Fruit fly (Drosophila melanogaster) whole organism, embryonic: ENCODE measurements around the gene CG14362.

Experiments
- Abd-B ChIP-seq: fragments of 200-800 bp; sonication (Bioruptor generic); optimal IDR thresholded peaks from 2 replicates; lab custom pipeline; 2018; ENCODE audit warnings: missing biosample characterization, mild to moderate bottlenecking, missing genetic modification characterization, moderate library complexity
- B-H1 ChIP-seq: fragments of 200-800 bp; sonication (Bioruptor generic); IDR thresholded peaks from 3 replicates; pipeline ENCODE4 v1.3.6; 2022; ENCODE audit warnings: missing biosample characterization, missing genetic modification characterization
- C15 ChIP-seq: fragments of 200-800 bp; sonication (Bioruptor generic); IDR thresholded peaks from 3 replicates; pipeline ENCODE4 v1.3.6; 2022; ENCODE audit warnings: missing biosample characterization, missing genetic modification characterization
- CG12659 ChIP-seq: fragments of 200-800 bp; sonication (Bioruptor generic); optimal IDR thresholded peaks from 3 replicates; lab custom pipeline; 2017; ENCODE audit warnings: mild to moderate bottlenecking, missing biosample characterization, missing genetic modification reagents, missing genetic modification characterization
- CG12769 ChIP-seq: fragments of 200-800 bp; sonication (Bioruptor generic); optimal IDR thresholded peaks from 2 replicates; lab custom pipeline; 2019; ENCODE audit warnings: missing biosample characterization, mild to moderate bottlenecking, missing genetic modification characterization, moderate library complexity
- CG13287 ChIP-seq: fragments of 200-800 bp; sonication (Bioruptor generic); IDR thresholded peaks from 2 replicates; pipeline ENCODE4 v1.3.6; 2022; ENCODE audit warnings: missing biosample characterization, missing genetic modification characterization; ENCODE audit not compliant: partially characterized antibody
- CG14014 ChIP-seq: fragments of 200-800 bp; sonication (Bioruptor generic); IDR thresholded peaks from 2 replicates; pipeline ENCODE4 v1.3.6; 2022; ENCODE audit warnings: missing biosample characterization, missing genetic modification characterization
- CG17361 ChIP-seq: fragments of 200-800 bp; sonication (Bioruptor generic); IDR thresholded peaks from 3 replicates; pipeline ENCODE4 v1.3.6; 2022; ENCODE audit warnings: missing biosample characterization, missing genetic modification characterization
- CG18476 ChIP-seq: fragments of 200-800 bp; sonication (Bioruptor generic); optimal IDR thresholded peaks from 2 replicates; lab custom pipeline; 2016; ENCODE audit warnings: missing biosample characterization, mild to moderate bottlenecking, missing genetic modification characterization
- CG18599 ChIP-seq: fragments of 200-800 bp; sonication (Bioruptor generic); optimal IDR thresholded peaks from 3 replicates; lab custom pipeline; 2017; ENCODE audit warnings: missing biosample characterization, missing genetic modification characterization, mild to moderate bottlenecking, moderate library complexity, missing genetic modification reagents
- CG2120 ChIP-seq: fragments of 200-800 bp; sonication (Bioruptor generic); optimal IDR thresholded peaks from 3 replicates; lab custom pipeline; 2016; ENCODE audit warnings: missing biosample characterization, missing genetic modification characterization
- CG2202 ChIP-seq: fragments of 200-800 bp; sonication (Bioruptor generic); optimal IDR thresholded peaks from 2 replicates; lab custom pipeline; 2018; ENCODE audit warnings: missing biosample characterization, mild to moderate bottlenecking, missing genetic modification characterization
- CG2712 ChIP-seq: fragments of 200-800 bp; optimal IDR thresholded peaks from 3 replicates; lab custom pipeline; 2019; ENCODE audit warnings: missing biosample characterization, mild to moderate bottlenecking, missing genetic modification characterization, moderate library complexity
- CG2889 ChIP-seq: fragments of 200-800 bp; sonication (Bioruptor generic); IDR thresholded peaks from 3 replicates; pipeline ENCODE4 v1.3.6; 2022; ENCODE audit warnings: missing biosample characterization, missing genetic modification characterization
- CG30020 ChIP-seq: fragments of 200-800 bp; optimal IDR thresholded peaks from 2 replicates; lab custom pipeline; 2019; ENCODE audit warnings: missing biosample characterization, mild to moderate bottlenecking, missing genetic modification characterization, moderate library complexity
- CG33557 ChIP-seq: fragments of 200-800 bp; sonication (Bioruptor generic); optimal IDR thresholded peaks from 2 replicates; lab custom pipeline; 2019; ENCODE audit warnings: missing biosample characterization, mild to moderate bottlenecking, missing genetic modification characterization, moderate library complexity
- CG4360 ChIP-seq: fragments of 200-800 bp; sonication (Bioruptor generic); IDR thresholded peaks from 2 replicates; pipeline ENCODE4 v1.3.6; 2022; ENCODE audit warnings: missing biosample characterization, missing genetic modification characterization
- CG6689 ChIP-seq: fragments of 200-800 bp; sonication (Bioruptor generic); IDR thresholded peaks from 2 replicates; pipeline ENCODE4 v1.3.6; 2022; ENCODE audit warnings: missing biosample characterization, missing genetic modification characterization
- CG7745 ChIP-seq: fragments of 200-800 bp; sonication (Bioruptor generic); optimal IDR thresholded peaks from 2 replicates; lab custom pipeline; 2018; ENCODE audit warnings: missing biosample characterization, mild to moderate bottlenecking, missing genetic modification characterization, moderate library complexity
- CG7987 ChIP-seq: fragments of 200-800 bp; sonication (Bioruptor generic); optimal IDR thresholded peaks from 2 replicates; lab custom pipeline; 2018; ENCODE audit warnings: missing biosample characterization, mild to moderate bottlenecking, missing genetic modification characterization, moderate library complexity
- CG8478 ChIP-seq: fragments of >200 bp; optimal IDR thresholded peaks from 2 replicates; lab custom pipeline; 2018
- CTCF ChIP-seq: fragments of 200-800 bp; sonication (Bioruptor generic); optimal IDR thresholded peaks from 2 replicates; lab custom pipeline; 2017; ENCODE audit warnings: missing biosample characterization, mild to moderate bottlenecking, missing genetic modification characterization, moderate library complexity
- Chrac-16 ChIP-seq: fragments of 200-800 bp; sonication (Bioruptor generic); optimal IDR thresholded peaks from 3 replicates; lab custom pipeline; 2016; ENCODE audit warnings: missing biosample characterization, missing genetic modification characterization
- Ets97D ChIP-seq: fragments of 200-800 bp; sonication (Bioruptor generic); optimal IDR thresholded peaks from 3 replicates; lab custom pipeline; 2016; ENCODE audit warnings: missing biosample characterization, missing genetic modification characterization
- Fer3 ChIP-seq: fragments of 200-800 bp; sonication (Bioruptor generic); optimal IDR thresholded peaks from 2 replicates; lab custom pipeline; 2018; ENCODE audit warnings: missing biosample characterization, mild to moderate bottlenecking, missing genetic modification characterization, moderate library complexity
- GATAe ChIP-seq: fragments of 200-800 bp; sonication (Bioruptor generic); conservative IDR thresholded peaks from 2 replicates; pipeline ENCODE4 v1.3.6; 2022; ENCODE audit warnings: missing biosample characterization, missing genetic modification characterization
- Hr3 ChIP-seq: fragments of 200-800 bp; sonication (Bioruptor generic); optimal IDR thresholded peaks from 3 replicates; lab custom pipeline; 2016; ENCODE audit warnings: missing biosample characterization, missing genetic modification characterization
- Lpt ChIP-seq: fragments of >200 bp; optimal IDR thresholded peaks from 2 replicates; lab custom pipeline; 2018; ENCODE audit warnings: missing biosample characterization, missing genetic modification characterization
- MTF-1 ChIP-seq: fragments of 200-800 bp; sonication (Bioruptor generic); optimal IDR thresholded peaks from 2 replicates; lab custom pipeline; 2018; ENCODE audit warnings: missing biosample characterization, mild to moderate bottlenecking, missing genetic modification characterization, borderline replicate concordance
- Nf-YA ChIP-seq: fragments of 200-800 bp; sonication (Bioruptor generic); IDR thresholded peaks from 2 replicates; pipeline ENCODE4 v1.3.6; 2022; ENCODE audit warnings: missing biosample characterization, missing genetic modification characterization
- bab2 ChIP-seq: fragments of 200-800 bp; sonication (Bioruptor generic); optimal IDR thresholded peaks from 2 replicates; lab custom pipeline; 2016; ENCODE audit warnings: missing biosample characterization, missing genetic modification characterization
- chm ChIP-seq: fragments of 200-800 bp; sonication (Bioruptor generic); IDR thresholded peaks from 2 replicates; pipeline ENCODE4 v1.3.6; 2022; ENCODE audit warnings: missing biosample characterization, missing genetic modification characterization
- da ChIP-seq: fragments of 200-800 bp; sonication (Bioruptor generic); optimal IDR thresholded peaks from 2 replicates; lab custom pipeline; 2016; ENCODE audit warnings: missing biosample characterization, missing genetic modification characterization
- disco-r ChIP-seq: fragments of 200-800 bp; sonication (Bioruptor generic); optimal IDR thresholded peaks from 2 replicates; lab custom pipeline; 2016; ENCODE audit warnings: missing biosample characterization, missing genetic modification characterization
- ems ChIP-seq: fragments of 200-800 bp; sonication (Bioruptor generic); optimal IDR thresholded peaks from 3 replicates; lab custom pipeline; 2016; ENCODE audit warnings: missing biosample characterization, missing genetic modification characterization
- en ChIP-seq: fragments of 200-800 bp; sonication (Bioruptor generic); optimal IDR thresholded peaks from 2 replicates; lab custom pipeline; 2016; ENCODE audit warnings: missing biosample characterization, missing genetic modification characterization
- eve ChIP-seq, 2 experiments: fragments of >200 bp; optimal IDR thresholded peaks; 2 replicates each; lab custom pipeline; 2017; ENCODE audit warnings: missing biosample characterization in 2 of 2, missing genetic modification characterization in 2 of 2
- fd3F ChIP-seq: fragments of 200-800 bp; sonication (Bioruptor generic); optimal IDR thresholded peaks from 2 replicates; lab custom pipeline; 2018; ENCODE audit warnings: missing biosample characterization, mild to moderate bottlenecking, missing genetic modification characterization, moderate library complexity
- fd96Cb ChIP-seq: fragments of 200-800 bp; sonication (Bioruptor generic); optimal IDR thresholded peaks from 2 replicates; lab custom pipeline; 2018; ENCODE audit warnings: missing biosample characterization, mild to moderate bottlenecking, missing genetic modification characterization, moderate library complexity
- gcm2 ChIP-seq: fragments of 200-800 bp; sonication (Bioruptor generic); optimal IDR thresholded peaks from 2 replicates; lab custom pipeline; 2016; ENCODE audit warnings: missing biosample characterization, missing genetic modification characterization
- hth ChIP-seq: fragments of >200 bp; optimal IDR thresholded peaks from 2 replicates; lab custom pipeline; 2017; ENCODE audit warnings: inconsistent platforms
- lbe ChIP-seq: fragments of 200-800 bp; sonication (Bioruptor generic); optimal IDR thresholded peaks from 2 replicates; lab custom pipeline; 2016; ENCODE audit warnings: missing biosample characterization, mild to moderate bottlenecking, missing genetic modification characterization
- mld ChIP-seq: fragments of 200-800 bp; sonication (Bioruptor generic); IDR thresholded peaks from 3 replicates; pipeline ENCODE4 v1.3.6; 2022; ENCODE audit warnings: missing biosample characterization, missing genetic modification characterization; ENCODE audit not compliant: partially characterized antibody
- nmo ChIP-seq: fragments of 200-800 bp; sonication (Bioruptor generic); optimal IDR thresholded peaks from 2 replicates; lab custom pipeline; 2018; ENCODE audit warnings: missing biosample characterization, mild to moderate bottlenecking, missing genetic modification characterization, moderate library complexity
- org-1 ChIP-seq: fragments of 200-800 bp; sonication (Bioruptor generic); optimal IDR thresholded peaks from 2 replicates; lab custom pipeline; 2017; ENCODE audit warnings: missing biosample characterization, missing genetic modification characterization
- schlank ChIP-seq: fragments of 200-800 bp; sonication (Bioruptor generic); optimal IDR thresholded peaks from 2 replicates; lab custom pipeline; 2018; ENCODE audit warnings: missing biosample characterization, mild to moderate bottlenecking, missing genetic modification characterization
- sim ChIP-seq: fragments of 200-800 bp; sonication (Bioruptor generic); IDR thresholded peaks from 2 replicates; pipeline ENCODE4 v1.3.6; 2022; ENCODE audit warnings: missing biosample characterization, missing genetic modification characterization
- slbo ChIP-seq: fragments of 200-800 bp; sonication (Bioruptor generic); IDR thresholded peaks from 2 replicates; pipeline ENCODE4 v1.3.6; 2022; ENCODE audit warnings: missing biosample characterization, missing genetic modification characterization
- stc ChIP-seq: fragments of 200-800 bp; sonication (Bioruptor generic); IDR thresholded peaks from 2 replicates; pipeline ENCODE4 v1.3.6; 2022; ENCODE audit warnings: missing biosample characterization, missing genetic modification characterization
- trem ChIP-seq: fragments of 200-800 bp; optimal IDR thresholded peaks from 3 replicates; lab custom pipeline; 2019; ENCODE audit warnings: missing biosample characterization, mild to moderate bottlenecking, missing genetic modification characterization, moderate library complexity
- unc-4 ChIP-seq: fragments of 200-800 bp; sonication (Bioruptor generic); IDR thresholded peaks from 2 replicates; pipeline ENCODE4 v1.3.6; 2022; ENCODE audit warnings: missing biosample characterization, missing genetic modification characterization; ENCODE audit not compliant: partially characterized antibody
- unpg ChIP-seq: fragments of 200-800 bp; sonication (Bioruptor generic); optimal IDR thresholded peaks from 3 replicates; lab custom pipeline; 2018; ENCODE audit warnings: missing biosample characterization, mild to moderate bottlenecking, missing genetic modification characterization, moderate library complexity
- vnd ChIP-seq: fragments of 200-800 bp; sonication (Bioruptor generic); IDR thresholded peaks from 3 replicates; pipeline ENCODE4 v1.3.6; 2022; ENCODE audit warnings: missing biosample characterization, missing genetic modification characterization; ENCODE audit not compliant: partially characterized antibody

CG14362 gene

DNA sequence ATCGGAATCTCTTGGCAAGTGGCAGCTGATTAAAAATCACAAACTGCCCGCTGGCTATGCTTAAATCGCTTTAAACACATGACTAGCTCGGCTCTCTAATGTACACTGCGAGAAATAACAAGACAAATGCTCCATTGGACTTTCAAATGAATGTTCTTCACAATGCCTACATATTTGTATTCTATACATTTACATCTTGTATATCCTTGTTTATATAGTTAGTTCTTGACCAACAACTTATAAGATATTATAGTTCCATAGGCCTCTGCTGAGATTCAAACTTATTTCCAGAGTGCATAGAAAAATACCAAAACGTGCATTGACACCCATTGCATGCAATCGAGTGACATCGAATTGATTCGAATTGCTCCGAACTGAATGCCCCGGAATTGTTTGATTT, 37.6 kb upstream of the CG14362 start (continued):
- TF ChIP-seq CG33557 (no peak), CG12769 (tag; lab: Kevin White, UChicago) (peak; percentile 3), Hr3 (GFP tag; lab: Kevin White, UChicago) (peak; percentile 10), CG2712 (tag; lab: Kevin White, UChicago) (peak; percentile 64), nmo (GFP tag; lab: Kevin White, UChicago) (peak; percentile 50), CG18599 (peak; percentile 8), CG12659 (GFP tag; lab: Kevin White, UChicago) (no peak), Nf-YA (GFP tag; lab: Robert Waterston, UW) (no peak), vnd (GFP tag; lab: Robert Waterston, UW) (no peak), org-1 (GFP tag; lab: Kevin White, UChicago) (peak; percentile 42), MTF-1 (GFP tag; lab: Kevin White, UChicago) (no peak), CG2120 (no peak), chm (GFP tag; lab: Robert Waterston, UW) (no peak), stc (GFP tag; lab: Robert Waterston, UW) (0 out of 2 replicates have a peak, but pooled peaks have one; percentile 11), Ets97D (no peak), C15 (GFP tag; lab: Robert Waterston, UW) (no peak), Abd-B (GFP tag; lab: Kevin White, UChicago) (no peak), CG2202 (tag; lab: Kevin White, UChicago) (no peak), en (GFP tag; lab: Kevin White, UChicago) (no peak), fd96Cb (tag; lab: Kevin White, UChicago) (peak; percentile 59), hth (lab: Kevin White, UChicago) (no peak), CG7987 (no peak), mld (GFP tag; lab: Robert Waterston, UW) (no peak), CG30020 (tag; lab: Kevin White, UChicago) (no peak), CG7745 (no peak), Lpt (GFP tag; lab: Kevin White, UChicago) (no peak), slbo (no peak), CG18476 (GFP tag; lab: Kevin White, UChicago) (no peak), eve (GFP tag; optimal IDR thresholded peaks at IDR 0.05; lab: Kevin White, UChicago) (peak in 1 of 2 experiments; percentile 57), lbe (no peak), trem (tag; lab: Kevin White, UChicago) (peak; percentile 14), CG6689 (GFP tag; lab: Robert Waterston, UW) (peak; percentile 41; the same call in 1 of the 2 replicates), CG17361 (GFP tag; lab: Robert Waterston, UW) (peak; percentile 59; the same call in 2 of the 3 replicates), CG2889 (no peak), bab2 (GFP tag; lab: Kevin White, UChicago) (peak; percentile 23), sim (GFP tag; lab: Robert Waterston, UW) (no peak), gcm2 (GFP tag; lab: Kevin White, UChicago) (no peak), ems (GFP tag; lab: Kevin White, UChicago) (no peak), CTCF (GFP tag; lab: Kevin White, UChicago) (no peak), Chrac-16 (GFP tag; lab: Kevin White, UChicago) (no peak), schlank (tag; lab: Kevin White, UChicago) (no peak), unpg (GFP tag; lab: Kevin White, UChicago) (peak; percentile 55), CG4360 (no peak), Fer3 (tag; lab: Kevin White, UChicago) (no peak), CG14014 (GFP tag; lab: Robert Waterston, UW) (no peak), unc-4 (GFP tag; lab: Robert Waterston, UW) (no peak), CG8478 (no peak), fd3F (GFP tag; lab: Kevin White, UChicago) (no peak), da (GFP tag; lab: Kevin White, UChicago) (no peak), disco-r (GFP tag; lab: Kevin White, UChicago) (no peak), B-H1 (peak; percentile 13; the same call in 1 of the 3 replicates), GATAe (no peak), CG13287 (GFP tag; lab: Robert Waterston, UW) (no peak)
